Worm (Caenorhabditis elegans) whole organism, L1 larva: ENCODE measurements around the gene rabn-5.

Source experiments
- C16A3.4 ChIP-seq: fragments of 150-350 bp; optimal IDR thresholded peaks from 2 replicates; lab custom pipeline; 2014; ENCODE audit warnings: missing biosample characterization, missing genetic modification characterization
- aha-1 ChIP-seq: fragments of 150-350 bp; optimal IDR thresholded peaks from 2 replicates; lab custom pipeline; 2014; ENCODE audit warnings: missing biosample characterization, missing genetic modification characterization
- aly-2 ChIP-seq: fragments of 150-350 bp; optimal IDR thresholded peaks from 2 replicates; lab custom pipeline; 2014; ENCODE audit warnings: missing biosample characterization, missing genetic modification characterization
- blmp-1 ChIP-seq: fragments of 150-350 bp; optimal IDR thresholded peaks from 2 replicates; lab custom pipeline; 2014; ENCODE audit warnings: missing biosample characterization, missing genetic modification characterization
- ces-1 ChIP-seq: fragments of 150-350 bp; optimal IDR thresholded peaks from 2 replicates; lab custom pipeline; 2014; ENCODE audit warnings: missing biosample characterization, missing genetic modification reagents, missing genetic modification characterization
- dpl-1 ChIP-seq, 3 experiments: fragments of 150-350 bp in 2 of 3; sonication (generic microtip) in 1 of 3; optimal IDR thresholded peaks; 2 replicates each; lab custom pipeline; 2014 to 2017; ENCODE audit warnings: missing biosample characterization in 3 of 3, missing genetic modification characterization in 3 of 3, missing genetic modification reagents in 3 of 3
- dsc-1 ChIP-seq: sonication (generic microtip); optimal IDR thresholded peaks from 2 replicates; lab custom pipeline; 2016; ENCODE audit warnings: mild to moderate bottlenecking, missing genetic modification characterization, missing compliant biosample characterization
- efl-1 ChIP-seq, 4 experiments: fragments of 150-350 bp; optimal IDR thresholded peaks in 3 of 4; peaks in 1 of 4; 1 replicate in 1 of 4; 2 replicates in 3 of 4; lab custom pipeline; 2014; ENCODE audit warnings: missing biosample characterization in 2 of 4, missing genetic modification characterization in 2 of 4, missing genetic modification reagents in 2 of 4
- egl-13 ChIP-seq: sonication (generic microtip); optimal IDR thresholded peaks from 2 replicates; lab custom pipeline; 2016; ENCODE audit warnings: missing genotype, missing genetic modification reagents, missing genetic modification characterization, missing compliant biosample characterization
- elt-3 ChIP-seq, 6 experiments: fragments of 150-350 bp in 1 of 6; sonication (generic microtip); optimal IDR thresholded peaks; 2 replicates each; lab custom pipeline; 2017 to 2018; ENCODE audit warnings: missing biosample characterization in 6 of 6, missing genetic modification characterization in 6 of 6, inconsistent platforms in 1 of 6
- ets-5 ChIP-seq: fragments of 200-800 bp; sonication (Bioruptor generic); IDR thresholded peaks from 2 replicates; pipeline ENCODE4 v1.3.6; 2022; ENCODE audit warnings: missing genetic modification characterization, missing compliant biosample characterization
- fkh-10 ChIP-seq: sonication (generic microtip); optimal IDR thresholded peaks from 2 replicates; lab custom pipeline; 2017; ENCODE audit warnings: missing biosample characterization, missing genetic modification reagents, missing genetic modification characterization
- fkh-4 ChIP-seq: sonication (generic microtip); optimal IDR thresholded peaks from 2 replicates; lab custom pipeline; 2016; ENCODE audit warnings: missing compliant biosample characterization, missing genetic modification characterization, borderline replicate concordance
- fkh-8 ChIP-seq: sonication (generic microtip); optimal IDR thresholded peaks from 2 replicates; lab custom pipeline; 2016; ENCODE audit warnings: mild to moderate bottlenecking, missing genetic modification characterization, missing compliant biosample characterization
- hlh-17 ChIP-seq: fragments of 200-800 bp; sonication (Bioruptor generic); optimal IDR thresholded peaks from 2 replicates; lab custom pipeline; 2018; ENCODE audit warnings: missing genetic modification characterization, mild to moderate bottlenecking, missing compliant biosample characterization, moderate library complexity, borderline replicate concordance
- lin-14 ChIP-seq: fragments of 200-800 bp; sonication (Bioruptor generic); optimal IDR thresholded peaks from 2 replicates; lab custom pipeline; 2018; ENCODE audit warnings: mild to moderate bottlenecking, missing genetic modification characterization, moderate library complexity, missing compliant biosample characterization
- lin-39 ChIP-seq: fragments of 150-350 bp; optimal IDR thresholded peaks from 2 replicates; lab custom pipeline; 2014; ENCODE audit warnings: missing biosample characterization, missing genetic modification reagents, missing genetic modification characterization
- lsy-2 ChIP-seq, 2 experiments: fragments of 150-350 bp; optimal IDR thresholded peaks; 2 replicates each; lab custom pipeline; 2014; ENCODE audit warnings: missing biosample characterization in 2 of 2, missing genetic modification characterization in 2 of 2
- nhr-12 ChIP-seq: sonication (generic microtip); optimal IDR thresholded peaks from 2 replicates; lab custom pipeline; 2017; ENCODE audit warnings: missing biosample characterization, missing genetic modification characterization
- nhr-19 ChIP-seq: fragments of 200-800 bp; sonication (Bioruptor generic); conservative IDR thresholded peaks from 2 replicates; pipeline ENCODE4 v1.3.6; 2022; ENCODE audit warnings: missing genetic modification characterization, missing compliant biosample characterization
- nhr-237 ChIP-seq: fragments of 150-350 bp; optimal IDR thresholded peaks from 2 replicates; lab custom pipeline; 2014; ENCODE audit warnings: missing biosample characterization, missing genetic modification characterization
- nhr-28 ChIP-seq: fragments of 150-350 bp; optimal IDR thresholded peaks from 2 replicates; lab custom pipeline; 2014; ENCODE audit warnings: missing biosample characterization, missing genetic modification characterization
- nhr-47 ChIP-seq: sonication (generic microtip); optimal IDR thresholded peaks from 2 replicates; lab custom pipeline; 2016; ENCODE audit warnings: mild to moderate bottlenecking, missing genetic modification characterization, moderate library complexity, missing compliant biosample characterization
- nhr-71 ChIP-seq: sonication (generic microtip); optimal IDR thresholded peaks from 2 replicates; lab custom pipeline; 2016; ENCODE audit warnings: mild to moderate bottlenecking, missing genetic modification characterization, moderate library complexity, missing compliant biosample characterization
- nhr-77 ChIP-seq: fragments of 150-350 bp; optimal IDR thresholded peaks from 2 replicates; lab custom pipeline; 2014; ENCODE audit warnings: missing biosample characterization, missing genetic modification characterization
- snpc-4 ChIP-seq: fragments of 150-350 bp; optimal IDR thresholded peaks from 2 replicates; lab custom pipeline; 2014; ENCODE audit warnings: missing biosample characterization, missing genetic modification characterization
- unc-130 ChIP-seq: fragments of 150-350 bp; optimal IDR thresholded peaks from 2 replicates; lab custom pipeline; 2017; ENCODE audit warnings: missing biosample characterization, missing genetic modification characterization, inconsistent platforms
- unc-86 ChIP-seq: sonication (generic microtip); optimal IDR thresholded peaks from 2 replicates; lab custom pipeline; 2016; ENCODE audit warnings: missing genetic modification characterization, missing compliant biosample characterization
- vab-15 ChIP-seq: sonication (generic microtip); optimal IDR thresholded peaks from 2 replicates; lab custom pipeline; 2017; ENCODE audit warnings: missing genotype, mild to moderate bottlenecking, missing genetic modification characterization, missing compliant biosample characterization
- ztf-4 ChIP-seq: fragments of 150-350 bp; optimal IDR thresholded peaks from 2 replicates; lab custom pipeline; 2014; ENCODE audit warnings: missing biosample characterization, missing genetic modification characterization

Gene rabn-5

DNA sequence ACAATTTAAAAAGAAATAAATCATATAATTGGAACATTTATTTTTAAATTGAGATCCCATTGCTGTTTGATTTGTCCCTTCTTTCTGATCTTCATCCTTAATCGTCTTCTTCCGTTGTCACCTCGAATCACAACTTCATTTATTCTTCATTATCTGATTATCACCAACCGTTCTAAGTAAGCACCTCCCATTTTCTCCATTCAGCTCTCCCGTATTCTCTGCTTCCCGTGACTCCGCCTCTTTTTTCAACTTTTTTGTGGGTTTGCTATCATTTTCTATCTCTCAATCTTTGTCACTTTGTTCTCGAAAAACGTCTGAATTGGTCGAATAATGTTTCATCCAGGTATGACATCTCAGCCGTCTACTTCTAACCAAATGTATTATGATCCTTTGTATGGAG lies 48.4 kb upstream of the rabn-5 start, which contains the start of gene sma-4:
sma-4 (plus strand) TSS at position 301 of the 400 bp plus-strand sequence.
- TF ChIP-seq fkh-10 (GFP tag; lab: Kevin White, UChicago) (no peak), ces-1 (no peak), C16A3.4 (tag; lab: Kevin White, UChicago) (no peak), snpc-4 (no peak)

DNA sequence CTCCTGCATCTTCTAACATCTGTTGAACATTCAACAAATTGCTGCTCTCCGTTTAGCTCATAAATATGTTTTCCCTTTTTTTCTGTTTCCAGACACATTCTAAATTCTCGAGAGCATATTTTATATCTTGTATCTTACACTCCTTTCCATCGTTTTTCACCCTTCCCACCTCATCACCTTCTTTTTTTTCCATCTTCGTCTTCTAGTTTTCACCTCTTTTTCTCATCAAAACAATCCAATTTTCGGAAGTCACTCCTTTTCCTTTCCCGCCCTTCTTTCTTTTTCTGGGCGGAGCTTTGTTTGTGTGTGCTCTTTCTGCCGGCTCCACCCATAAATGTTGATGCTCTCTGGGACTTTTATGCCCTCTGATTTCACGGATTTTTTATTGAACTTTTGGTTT lies 41.5 kb upstream of the rabn-5 start:
- TF ChIP-seq unc-86 (tag; lab: Kevin White, UChicago) = peak; percentile 18
- TF ChIP-seq fkh-8 (tag; lab: Kevin White, UChicago) = no peak
- peak; percentile 56 for TF ChIP-seq lin-14 (GFP tag; lab: Kevin White, UChicago)

DNA sequence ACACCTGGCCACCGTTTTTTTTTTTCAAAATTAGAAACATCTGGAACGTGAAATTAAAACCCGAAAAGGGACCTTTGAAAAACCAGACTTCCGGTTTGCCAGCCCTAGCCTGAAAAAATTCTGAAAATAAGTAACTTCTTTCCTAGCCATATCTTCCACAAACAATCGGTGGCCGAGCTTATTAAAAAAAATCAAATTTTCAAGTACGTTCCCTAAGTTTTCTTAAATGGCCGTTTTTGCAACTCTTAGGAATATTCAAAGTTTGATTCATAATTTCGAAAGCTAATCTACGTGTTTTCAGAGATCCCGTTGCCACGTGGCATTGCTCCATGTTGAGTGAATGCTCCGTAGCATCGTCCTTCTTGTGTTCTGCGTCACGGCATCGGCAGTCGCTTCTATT lies 40.7 kb upstream of the rabn-5 start, which contains the start of gene R12B2.8:
R12B2.8 (plus strand) TSS at position 301 of the 400 bp plus-strand sequence.
- TF ChIP-seq nhr-237 (tag; lab: Kevin White, UChicago) (no peak), aha-1 (tag; lab: Kevin White, UChicago) (no peak), nhr-71 (tag; lab: Kevin White, UChicago) (no peak), blmp-1 (tag; lab: Kevin White, UChicago) (no peak), nhr-77 (tag; lab: Kevin White, UChicago) (no peak), aly-2 (tag; lab: Kevin White, UChicago) (no peak), efl-1 (optimal IDR thresholded peaks at IDR 0.05; lab: Kevin White, UChicago) (no peak), efl-1 (GFP tag; optimal IDR thresholded peaks at IDR 0.05 in 1 of 2; lab: Kevin White, UChicago) (no peak), lin-39 (tag; lab: Kevin White, UChicago) (no peak), fkh-10 (GFP tag; lab: Kevin White, UChicago) (no peak), vab-15 (no peak)

DNA sequence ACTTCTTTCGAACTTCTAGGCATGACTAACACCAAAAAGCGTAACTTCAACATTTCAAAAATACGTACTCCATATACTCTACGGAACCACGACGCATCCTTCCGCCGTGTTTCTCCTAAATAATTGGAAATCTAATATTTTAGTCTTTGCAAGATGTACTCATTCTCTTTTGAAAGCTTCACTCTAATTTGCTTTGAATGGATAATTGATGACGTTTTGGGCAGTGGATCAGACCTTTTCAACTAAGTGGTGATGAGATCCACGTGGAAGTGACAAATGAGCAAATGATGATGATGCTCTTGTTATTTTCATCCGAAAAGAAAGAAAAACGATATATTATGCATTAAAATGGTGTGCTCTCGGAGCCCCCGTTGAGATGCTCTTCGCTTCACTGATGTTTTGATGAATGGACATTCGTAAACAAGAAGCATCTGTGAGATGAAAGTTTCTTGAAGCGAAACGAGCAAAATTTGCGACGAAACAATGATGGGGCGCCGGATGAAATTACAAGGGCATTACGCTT lies 39.8 kb upstream of the rabn-5 start:
- TF ChIP-seq nhr-28 = no peak
- TF ChIP-seq elt-3 (tag; optimal IDR thresholded peaks at IDR 0.05; lab: Kevin White, UChicago) = no peak
- TF ChIP-seq nhr-47 (tag; lab: Kevin White, UChicago) = no peak
- peak; percentile 72 for TF ChIP-seq unc-86 (tag; lab: Kevin White, UChicago)
- TF ChIP-seq fkh-4 = peak; percentile 34
- TF ChIP-seq lin-14 (GFP tag; lab: Kevin White, UChicago) = peak; percentile 58
- peak; percentile 85 for TF ChIP-seq dsc-1 (tag; lab: Kevin White, UChicago)

DNA sequence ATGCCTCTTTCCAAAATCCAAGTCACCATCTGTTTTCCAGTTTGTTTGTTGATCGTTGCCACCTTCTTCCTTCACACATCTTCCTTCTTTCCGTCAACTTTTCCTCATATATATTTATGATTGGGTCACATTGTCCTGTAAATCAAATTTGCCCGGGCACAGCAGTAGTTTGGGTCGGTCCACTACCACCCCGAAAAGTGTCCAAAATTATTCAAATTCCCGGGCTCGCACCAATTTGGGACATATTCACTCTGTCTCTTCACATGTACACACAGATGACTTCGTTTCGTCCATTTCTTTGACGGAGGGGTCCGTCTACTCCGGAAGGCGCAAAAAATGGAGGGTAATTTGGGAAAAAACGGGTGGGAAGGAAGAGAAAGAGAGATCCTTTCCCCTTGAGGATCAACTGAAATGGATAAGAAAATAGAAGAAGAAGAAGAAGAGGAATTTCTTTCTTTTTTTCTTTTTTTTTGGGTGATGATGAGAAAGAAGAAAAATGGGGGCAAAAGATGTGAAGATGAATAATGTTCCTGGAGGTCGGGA lies 37.4 kb upstream of the rabn-5 start:
- TF ChIP-seq nhr-47 (tag; lab: Kevin White, UChicago) = peak; percentile 5
- no peak for TF ChIP-seq elt-3 (tag; optimal IDR thresholded peaks at IDR 0.05; lab: Kevin White, UChicago)
- TF ChIP-seq nhr-12 (tag; lab: Kevin White, UChicago) = no peak
- no peak for TF ChIP-seq hlh-17
- TF ChIP-seq ztf-4 = no peak
- peak in 1 of 3 experiments; percentile 20 for TF ChIP-seq dpl-1 (GFP tag; optimal IDR thresholded peaks at IDR 0.05; lab: Kevin White, UChicago)
- peak; percentile 19 for TF ChIP-seq nhr-71 (tag; lab: Kevin White, UChicago)
- TF ChIP-seq ets-5 (GFP tag; lab: Robert Waterston, UW) = no peak
- TF ChIP-seq lsy-2 (tag; optimal IDR thresholded peaks at IDR 0.05; lab: Kevin White, UChicago) = no peak
- TF ChIP-seq lin-14 (GFP tag; lab: Kevin White, UChicago) = peak; percentile 82
- no peak for TF ChIP-seq nhr-19 (GFP tag; lab: Robert Waterston, UW)

DNA sequence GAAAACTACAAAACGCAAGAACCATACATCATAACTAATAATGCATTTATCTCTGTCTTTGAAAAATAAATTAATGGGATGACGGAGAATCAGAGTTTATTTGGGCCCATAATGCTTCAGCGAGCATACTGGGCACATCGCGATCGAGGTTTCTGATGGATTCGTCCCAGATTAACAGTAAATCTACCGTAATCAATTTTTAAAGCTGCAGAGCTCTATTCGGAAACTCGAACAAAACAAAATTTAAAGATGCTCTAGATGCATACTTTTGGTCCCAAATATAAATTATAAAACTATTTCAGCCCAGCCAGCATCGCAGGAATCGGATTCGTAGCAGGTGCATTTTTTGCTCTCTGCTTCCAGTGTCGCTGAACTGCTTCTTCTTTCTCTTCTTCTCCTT lies 36.3 kb upstream of the rabn-5 start:
- TF ChIP-seq unc-130 (tag; lab: Kevin White, UChicago) (no peak), hlh-17 (no peak), egl-13 (tag; lab: Kevin White, UChicago) (no peak)
